Worm (Caenorhabditis elegans): Measurements from ENCODE around the gene ell-1.

The ell-1 gene

ce11 chrIV:4441077-4441476 lies 46.9 kb downstream of the ell-1 start, which contains the start of gene fbxb-75:
fbxb-75 (minus strand) TSS chrIV:4441177.
- TF ChIP-seq tbx-37 (GFP tag; conservative IDR thresholded peaks at IDR 0.05) (no peak), scrt-1 (GFP tag; IDR thresholded peaks at IDR 0.05) (no peak), hmg-4 (GFP tag; optimal IDR thresholded peaks at IDR 0.05) (no peak), tra-4 (tag; optimal IDR thresholded peaks at IDR 0.05) (no peak), hmbx-1 (tag; optimal IDR thresholded peaks at IDR 0.05) (no peak), ets-7 (tag; optimal IDR thresholded peaks at IDR 0.05) (no peak), ama-1 (optimal IDR thresholded peaks at IDR 0.05) (no peak), hnd-1 (tag; optimal IDR thresholded peaks at IDR 0.05) (no peak), B0310.2 (tag; optimal IDR thresholded peaks at IDR 0.05) (no peak), tbx-11 (GFP tag; IDR thresholded peaks at IDR 0.05) (no peak)

DNA sequence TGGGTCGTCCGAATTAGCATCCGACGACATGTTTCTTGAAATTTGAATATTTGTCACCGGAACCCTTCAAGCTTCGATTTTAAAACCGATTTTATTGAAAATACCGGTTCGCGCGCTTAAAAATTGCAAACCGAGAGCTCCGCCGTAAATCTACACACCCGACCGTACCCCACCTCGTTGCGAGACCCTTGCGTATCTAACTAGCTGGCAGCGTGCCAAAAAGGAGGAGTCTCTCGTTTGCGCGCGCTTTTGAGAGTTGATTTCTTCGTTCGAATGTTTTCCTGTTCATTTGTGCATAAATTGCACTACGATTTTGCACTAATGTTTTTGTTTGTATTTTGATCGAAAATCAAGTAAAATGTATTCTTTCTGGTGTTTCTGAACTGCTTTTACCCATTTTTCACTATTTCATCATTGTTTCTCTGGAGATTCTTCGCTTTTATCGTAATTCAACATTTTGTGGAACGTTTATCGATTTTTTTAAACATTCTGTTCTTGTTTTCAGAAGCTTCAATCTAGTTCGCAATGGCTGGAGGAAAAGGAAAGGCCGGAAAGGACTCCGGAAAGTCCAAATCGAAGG lies 51.6 kb downstream of the ell-1 start, which contains the start of the genes wapl-1 and htz-1:
wapl-1 (minus strand) TSS at position 30 of the 580 bp plus-strand sequence.
htz-1 (plus strand) TSS at position 506 of the 580 bp plus-strand sequence.
- TF ChIP-seq hnd-1 (tag; optimal IDR thresholded peaks at IDR 0.05) (no peak), B0310.2 (tag; optimal IDR thresholded peaks at IDR 0.05) (no peak), F13C5.2 (tag; optimal IDR thresholded peaks at IDR 0.05) (peak; percentile 48), ceh-36 (tag; optimal IDR thresholded peaks at IDR 0.05) (no peak), hmg-4 (GFP tag; optimal IDR thresholded peaks at IDR 0.05) (no peak), ets-7 (tag; optimal IDR thresholded peaks at IDR 0.05) (no peak), tbx-11 (GFP tag; IDR thresholded peaks at IDR 0.05) (no peak), ceh-13 (GFP tag; optimal IDR thresholded peaks at IDR 0.05) (no peak), aly-1 (tag; optimal IDR thresholded peaks at IDR 0.05) (no peak), tbx-37 (GFP tag; conservative IDR thresholded peaks at IDR 0.05) (peak; percentile 43; the same call in 1 of the 2 replicates), hmbx-1 (tag; optimal IDR thresholded peaks at IDR 0.05) (no peak), ama-1 (optimal IDR thresholded peaks at IDR 0.05) (no peak), flt-1 (GFP tag; IDR thresholded peaks at IDR 0.05) (peak; percentile 60), sea-1 (GFP tag; conservative IDR thresholded peaks at IDR 0.05) (0 out of 2 replicates have a peak, but pooled peaks have one; percentile 20), pes-1 (GFP tag; IDR thresholded peaks at IDR 0.05) (peak; percentile 60; the same call in 1 of the 2 replicates), tra-4 (tag; optimal IDR thresholded peaks at IDR 0.05) (no peak), scrt-1 (GFP tag; IDR thresholded peaks at IDR 0.05) (no peak)

ce11 chrIV:4446884-4447283 lies 52.7 kb downstream of the ell-1 start:
- TF ChIP-seq ets-7 (tag; optimal IDR thresholded peaks at IDR 0.05) (no peak), ama-1 (optimal IDR thresholded peaks at IDR 0.05) (peak; percentile 81), tbx-11 (GFP tag; IDR thresholded peaks at IDR 0.05) (no peak)

ce11 chrIV:4447284-4447366 lies 52.9 kb downstream of the ell-1 start, which contains the start of gene chat-1:
chat-1 (plus strand) TSS chrIV:4447331.
- TF ChIP-seq flt-1 (GFP tag; IDR thresholded peaks at IDR 0.05) (no peak), ama-1 (optimal IDR thresholded peaks at IDR 0.05) (peak; percentile 11), scrt-1 (GFP tag; IDR thresholded peaks at IDR 0.05) (no peak), ceh-36 (tag; optimal IDR thresholded peaks at IDR 0.05) (no peak), sea-1 (GFP tag; conservative IDR thresholded peaks at IDR 0.05) (0 out of 2 replicates have a peak, but pooled peaks have one; percentile 16)

DNA sequence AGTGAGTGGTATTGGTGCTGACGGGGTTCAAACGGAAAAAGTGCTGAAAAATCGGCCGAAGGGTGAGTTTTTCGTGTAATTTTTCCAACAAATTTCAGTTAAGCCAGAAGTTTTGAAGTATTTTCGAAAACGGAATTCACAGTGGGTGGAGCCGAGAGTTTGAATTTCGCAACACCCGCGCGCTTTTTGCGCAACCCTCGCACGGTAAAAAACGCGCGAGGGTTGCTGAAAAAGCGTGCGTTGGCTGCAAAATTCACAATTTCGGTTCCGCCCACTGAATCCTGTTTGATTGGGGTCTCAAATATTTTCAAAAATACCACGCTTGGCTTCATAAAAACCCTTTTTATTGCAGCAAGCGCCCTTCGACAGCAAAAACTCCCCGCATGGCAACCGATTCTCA lies 53.2 kb downstream of the ell-1 start:
- TF ChIP-seq aly-1 (tag; optimal IDR thresholded peaks at IDR 0.05) (no peak), sea-1 (GFP tag; conservative IDR thresholded peaks at IDR 0.05) (0 out of 2 replicates have a peak, but pooled peaks have one; percentile 2), pes-1 (GFP tag; IDR thresholded peaks at IDR 0.05) (0 out of 2 replicates have a peak, but pooled peaks have one; percentile 39), ets-7 (tag; optimal IDR thresholded peaks at IDR 0.05) (no peak), tbx-11 (GFP tag; IDR thresholded peaks at IDR 0.05) (no peak), B0310.2 (tag; optimal IDR thresholded peaks at IDR 0.05) (no peak), tra-4 (tag; optimal IDR thresholded peaks at IDR 0.05) (no peak)

ce11 chrIV:4448343-4448742 lies 54.1 kb downstream of the ell-1 start:
- TF ChIP-seq ceh-13 (GFP tag; optimal IDR thresholded peaks at IDR 0.05) (no peak), tbx-37 (GFP tag; conservative IDR thresholded peaks at IDR 0.05) (no peak), ceh-36 (tag; optimal IDR thresholded peaks at IDR 0.05) (no peak), B0310.2 (tag; optimal IDR thresholded peaks at IDR 0.05) (no peak), flt-1 (GFP tag; IDR thresholded peaks at IDR 0.05) (no peak), ama-1 (optimal IDR thresholded peaks at IDR 0.05) (no peak), sea-1 (GFP tag; conservative IDR thresholded peaks at IDR 0.05) (no peak), scrt-1 (GFP tag; IDR thresholded peaks at IDR 0.05) (no peak), aly-1 (tag; optimal IDR thresholded peaks at IDR 0.05) (no peak), hmbx-1 (tag; optimal IDR thresholded peaks at IDR 0.05) (no peak), F13C5.2 (tag; optimal IDR thresholded peaks at IDR 0.05) (no peak), pes-1 (GFP tag; IDR thresholded peaks at IDR 0.05) (no peak), hmg-4 (GFP tag; optimal IDR thresholded peaks at IDR 0.05) (no peak), tra-4 (tag; optimal IDR thresholded peaks at IDR 0.05) (no peak), tbx-11 (GFP tag; IDR thresholded peaks at IDR 0.05) (no peak), hnd-1 (tag; optimal IDR thresholded peaks at IDR 0.05) (no peak), ets-7 (tag; optimal IDR thresholded peaks at IDR 0.05) (no peak)

- TF ChIP-seq tbx-37 (GFP tag; conservative IDR thresholded peaks at IDR 0.05) (no peak), tra-4 (tag; optimal IDR thresholded peaks at IDR 0.05) (no peak)
Observed at ce11 chrIV:4449439-4449838, 55.2 kb downstream of the ell-1 start, which contains the start of gene R08C7.12. R08C7.12 (plus strand) TSS chrIV:4449739.

- TF ChIP-seq B0310.2 (tag; optimal IDR thresholded peaks at IDR 0.05) (no peak), tra-4 (tag; optimal IDR thresholded peaks at IDR 0.05) (no peak), scrt-1 (GFP tag; IDR thresholded peaks at IDR 0.05) (no peak), tbx-37 (GFP tag; conservative IDR thresholded peaks at IDR 0.05) (no peak), tbx-11 (GFP tag; IDR thresholded peaks at IDR 0.05) (no peak), hmbx-1 (tag; optimal IDR thresholded peaks at IDR 0.05) (no peak), ceh-13 (GFP tag; optimal IDR thresholded peaks at IDR 0.05) (no peak), hnd-1 (tag; optimal IDR thresholded peaks at IDR 0.05) (no peak), pes-1 (GFP tag; IDR thresholded peaks at IDR 0.05) (no peak), flt-1 (GFP tag; IDR thresholded peaks at IDR 0.05) (no peak), F13C5.2 (tag; optimal IDR thresholded peaks at IDR 0.05) (no peak), sea-1 (GFP tag; conservative IDR thresholded peaks at IDR 0.05) (no peak), ets-7 (tag; optimal IDR thresholded peaks at IDR 0.05) (no peak), aly-1 (tag; optimal IDR thresholded peaks at IDR 0.05) (no peak), ama-1 (optimal IDR thresholded peaks at IDR 0.05) (no peak), ceh-36 (tag; optimal IDR thresholded peaks at IDR 0.05) (no peak), hmg-4 (GFP tag; optimal IDR thresholded peaks at IDR 0.05) (no peak)
Observed at ce11 chrIV:4449843-4450242, 55.6 kb downstream of the ell-1 start.

Data from whole organism, early embryonic.